Worm (Caenorhabditis elegans) whole organism, L2 larva: Measurements from ENCODE around the gene ZK353.2.

Experiments
- F13H6.1 ChIP-seq: sonication (generic microtip); optimal IDR thresholded peaks from 2 replicates; lab custom pipeline; 2016; ENCODE audit warnings: missing genetic modification characterization, missing compliant biosample characterization
- aly-2 ChIP-seq: fragments of 150-350 bp; optimal IDR thresholded peaks from 2 replicates; lab custom pipeline; 2014; ENCODE audit warnings: missing biosample characterization, missing genetic modification characterization
- ama-1 ChIP-seq: fragments of 150-350 bp; optimal IDR thresholded peaks from 2 replicates; lab custom pipeline; 2018; ENCODE audit warnings: inconsistent platforms
- ceh-82 ChIP-seq: fragments of 150-350 bp; optimal IDR thresholded peaks from 2 replicates; lab custom pipeline; 2014; ENCODE audit warnings: missing biosample characterization, missing genetic modification characterization
- elt-1 ChIP-seq: fragments of 150-350 bp; optimal IDR thresholded peaks from 2 replicates; lab custom pipeline; 2014; ENCODE audit warnings: missing biosample characterization, missing genetic modification characterization
- lsy-2 ChIP-seq, 2 experiments: fragments of 150-350 bp in 1 of 2; sonication (generic microtip) in 1 of 2; optimal IDR thresholded peaks; 2 replicates each; lab custom pipeline; 2014 to 2017; ENCODE audit warnings: missing biosample characterization in 2 of 2, missing genetic modification characterization in 2 of 2
- skn-1 ChIP-seq: sonication (generic microtip); optimal IDR thresholded peaks from 2 replicates; lab custom pipeline; 2017; ENCODE audit warnings: missing biosample characterization, missing genetic modification characterization
- unc-62 ChIP-seq: fragments of 150-350 bp; optimal IDR thresholded peaks from 2 replicates; lab custom pipeline; 2014; ENCODE audit warnings: missing biosample characterization, missing genetic modification reagents, missing genetic modification characterization

DNA sequence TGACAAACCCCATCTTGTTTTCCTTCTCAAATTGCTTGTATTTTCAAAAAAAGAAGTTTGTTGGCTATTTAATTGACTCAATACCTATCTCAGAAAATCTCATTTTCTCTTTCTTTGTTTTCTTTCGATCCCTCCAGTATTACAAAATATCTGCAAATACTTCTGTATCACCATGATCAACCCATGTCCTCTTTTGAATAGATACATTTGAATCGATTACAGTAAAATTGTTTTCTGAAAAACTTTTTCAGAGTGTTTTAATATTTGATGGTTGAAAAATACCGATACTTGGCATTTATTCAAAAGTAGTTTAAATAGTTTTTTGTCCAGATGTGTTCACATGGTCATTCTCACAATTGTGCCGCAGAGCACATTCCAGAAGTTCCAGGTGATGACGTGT is 10.7 kb downstream of the ZK353.2 start, which contains the start of gene ZK353.9:
- TF ChIP-seq elt-1 (tag; lab: Kevin White, UChicago), result no peak
- TF ChIP-seq unc-62 (GFP tag; lab: Kevin White, UChicago), result no peak
- no peak for TF ChIP-seq lsy-2 (tag; optimal IDR thresholded peaks at IDR 0.05; lab: Kevin White, UChicago)
- TF ChIP-seq ceh-82 (tag; lab: Kevin White, UChicago), result no peak
- no peak for TF ChIP-seq aly-2 (tag; lab: Kevin White, UChicago)
- no peak for TF ChIP-seq skn-1
- TF ChIP-seq F13H6.1 (tag; lab: Kevin White, UChicago), result no peak
- no peak for TF ChIP-seq ama-1 (lab: Kevin White, UChicago)
